Worm (Caenorhabditis elegans): ENCODE data around the gene dnj-2.

- TF ChIP-seq W03F9.2 (tag; optimal IDR thresholded peaks at IDR 0.05) = no peak
- TF ChIP-seq him-1 (tag; optimal IDR thresholded peaks at IDR 0.05) = no peak
- no peak for TF ChIP-seq dao-5 (tag; optimal IDR thresholded peaks at IDR 0.05)
Observed at ce11 chrIV:11296787-11297186, 17.0 kb downstream of the dnj-2 start, which contains the start of gene mttu-1.

Data from whole organism, L4/young adult.